Fruit fly (Drosophila melanogaster) whole organism, embryonic: ENCODE results near the gene Osi12.

Experiments used
- Atf3 ChIP-seq: fragments of 200-800 bp; sonication (Bioruptor generic); optimal IDR thresholded peaks from 3 replicates; lab custom pipeline; 2016; ENCODE audit warnings: missing biosample characterization, missing genetic modification characterization
- B-H2 ChIP-seq: fragments of 200-800 bp; sonication (Bioruptor generic); optimal IDR thresholded peaks from 2 replicates; lab custom pipeline; 2018; ENCODE audit warnings: missing biosample characterization, mild to moderate bottlenecking, missing genetic modification characterization
- CG10209 ChIP-seq: fragments of 200-800 bp; sonication (Bioruptor generic); optimal IDR thresholded peaks from 3 replicates; lab custom pipeline; 2017; ENCODE audit warnings: missing biosample characterization, mild to moderate bottlenecking, missing genetic modification characterization, missing genetic modification reagents
- CG10274 ChIP-seq: fragments of 200-800 bp; sonication (Bioruptor generic); optimal IDR thresholded peaks from 3 replicates; lab custom pipeline; 2017; ENCODE audit warnings: missing biosample characterization, mild to moderate bottlenecking, missing genetic modification characterization
- CG10543 ChIP-seq: fragments of 200-800 bp; sonication (Bioruptor generic); optimal IDR thresholded peaks from 3 replicates; lab custom pipeline; 2017; ENCODE audit warnings: missing biosample characterization, mild to moderate bottlenecking, missing genetic modification characterization, moderate library complexity
- CG11696 ChIP-seq: fragments of 200-800 bp; sonication (Bioruptor generic); IDR thresholded peaks from 2 replicates; pipeline ENCODE4 v1.3.6; 2022; ENCODE audit warnings: missing biosample characterization, missing genetic modification characterization
- CG1603 ChIP-seq: fragments of 200-800 bp; sonication (Bioruptor generic); optimal IDR thresholded peaks from 2 replicates; lab custom pipeline; 2019; ENCODE audit warnings: missing biosample characterization, mild to moderate bottlenecking, missing genetic modification characterization, moderate library complexity
- CG16813 ChIP-seq: fragments of 200-800 bp; sonication (Bioruptor generic); IDR thresholded peaks from 3 replicates; pipeline ENCODE4 v1.3.6; 2022; ENCODE audit warnings: missing biosample characterization, missing genetic modification characterization; ENCODE audit not compliant: partially characterized antibody
- CG16815 ChIP-seq: fragments of 200-800 bp; sonication (Bioruptor generic); optimal IDR thresholded peaks from 3 replicates; lab custom pipeline; 2017; ENCODE audit warnings: missing biosample characterization, mild to moderate bottlenecking, missing genetic modification characterization
- CG18011 ChIP-seq: fragments of 200-800 bp; sonication (Bioruptor generic); optimal IDR thresholded peaks from 2 replicates; lab custom pipeline; 2017; ENCODE audit warnings: missing biosample characterization, missing genetic modification characterization, mild to moderate bottlenecking, moderate library complexity, missing genotype
- CG18262 ChIP-seq: fragments of 200-800 bp; optimal IDR thresholded peaks from 3 replicates; lab custom pipeline; 2019; ENCODE audit warnings: missing biosample characterization, mild to moderate bottlenecking, missing genetic modification characterization, moderate library complexity
- CG18476 ChIP-seq: fragments of 200-800 bp; sonication (Bioruptor generic); optimal IDR thresholded peaks from 2 replicates; lab custom pipeline; 2016; ENCODE audit warnings: missing biosample characterization, mild to moderate bottlenecking, missing genetic modification characterization
- CG18599 ChIP-seq: fragments of 200-800 bp; sonication (Bioruptor generic); optimal IDR thresholded peaks from 3 replicates; lab custom pipeline; 2017; ENCODE audit warnings: missing biosample characterization, missing genetic modification characterization, mild to moderate bottlenecking, moderate library complexity, missing genetic modification reagents
- CG31441 ChIP-seq: fragments of 200-800 bp; sonication (Bioruptor generic); IDR thresholded peaks from 2 replicates; pipeline ENCODE4 v1.3.6; 2022; ENCODE audit warnings: missing biosample characterization, missing genetic modification characterization
- CG34422 ChIP-seq: fragments of 200-800 bp; sonication (Bioruptor generic); IDR thresholded peaks from 3 replicates; pipeline ENCODE4 v1.3.6; 2022; ENCODE audit warnings: missing biosample characterization, missing genetic modification characterization
- CG3847 ChIP-seq: fragments of 200-800 bp; sonication (Bioruptor generic); IDR thresholded peaks from 2 replicates; pipeline ENCODE4 v1.3.6; 2022; ENCODE audit warnings: missing biosample characterization, missing genetic modification characterization
- CG4282 ChIP-seq: fragments of 200-800 bp; sonication (Bioruptor generic); optimal IDR thresholded peaks from 2 replicates; lab custom pipeline; 2016; ENCODE audit warnings: missing biosample characterization, missing genetic modification characterization
- CG4854 ChIP-seq: fragments of 200-800 bp; sonication (Bioruptor generic); optimal IDR thresholded peaks from 2 replicates; lab custom pipeline; 2016; ENCODE audit warnings: missing biosample characterization, missing genetic modification characterization, inconsistent platforms
- CG5245 ChIP-seq: fragments of 200-800 bp; sonication (Bioruptor generic); optimal IDR thresholded peaks from 3 replicates; lab custom pipeline; 2016; ENCODE audit warnings: missing biosample characterization, missing genetic modification characterization
- CG7987 ChIP-seq: fragments of 200-800 bp; sonication (Bioruptor generic); optimal IDR thresholded peaks from 2 replicates; lab custom pipeline; 2018; ENCODE audit warnings: missing biosample characterization, mild to moderate bottlenecking, missing genetic modification characterization, moderate library complexity
- CG8359 ChIP-seq: fragments of 200-800 bp; sonication (Bioruptor generic); optimal IDR thresholded peaks from 2 replicates; lab custom pipeline; 2017; ENCODE audit warnings: missing biosample characterization, mild to moderate bottlenecking, missing genetic modification characterization, borderline replicate concordance
- CG8388 ChIP-seq: fragments of 200-800 bp; sonication (Bioruptor generic); optimal IDR thresholded peaks from 2 replicates; lab custom pipeline; 2019; ENCODE audit warnings: missing biosample characterization, mild to moderate bottlenecking, missing genetic modification characterization, moderate library complexity
- CG9817 ChIP-seq: fragments of 200-800 bp; sonication (Bioruptor generic); optimal IDR thresholded peaks from 2 replicates; lab custom pipeline; 2018; ENCODE audit warnings: missing biosample characterization, mild to moderate bottlenecking, missing genetic modification characterization, moderate library complexity
- Camta ChIP-seq: fragments of 200-800 bp; sonication (Bioruptor generic); optimal IDR thresholded peaks from 2 replicates; lab custom pipeline; 2016; ENCODE audit warnings: missing biosample characterization, missing genetic modification characterization
- Hand ChIP-seq: fragments of 200-800 bp; sonication (Bioruptor generic); optimal IDR thresholded peaks from 2 replicates; lab custom pipeline; 2017; ENCODE audit warnings: mild to moderate bottlenecking, missing biosample characterization, missing genetic modification reagents, missing genetic modification characterization
- Lpt ChIP-seq: fragments of >200 bp; optimal IDR thresholded peaks from 2 replicates; lab custom pipeline; 2018; ENCODE audit warnings: missing biosample characterization, missing genetic modification characterization
- amos ChIP-seq: fragments of 200-800 bp; sonication (Bioruptor generic); IDR thresholded peaks from 2 replicates; pipeline ENCODE4 v1.3.6; 2022; ENCODE audit warnings: missing biosample characterization, missing genetic modification characterization; ENCODE audit not compliant: partially characterized antibody
- cato ChIP-seq: fragments of 200-800 bp; sonication (Bioruptor generic); optimal IDR thresholded peaks from 2 replicates; lab custom pipeline; 2016; ENCODE audit warnings: missing biosample characterization, missing genetic modification characterization, borderline replicate concordance
- chif ChIP-seq, 2 experiments: fragments of 200-800 bp; sonication (Bioruptor generic); optimal IDR thresholded peaks; 3 replicates each; lab custom pipeline; 2016; ENCODE audit warnings: missing biosample characterization in 2 of 2, missing genetic modification characterization in 2 of 2
- ci ChIP-seq: fragments of 200-800 bp; sonication (Bioruptor generic); IDR thresholded peaks from 3 replicates; pipeline ENCODE4 v1.3.6; 2022; ENCODE audit warnings: missing biosample characterization, missing genetic modification characterization
- cwo ChIP-seq: fragments of 200-800 bp; sonication (Bioruptor generic); optimal IDR thresholded peaks from 3 replicates; lab custom pipeline; 2017; ENCODE audit warnings: missing biosample characterization, missing genetic modification characterization, mild to moderate bottlenecking, moderate library complexity, missing genetic modification reagents
- dmrt11E ChIP-seq: fragments of 200-800 bp; sonication (Bioruptor generic); optimal IDR thresholded peaks from 3 replicates; lab custom pipeline; 2018; ENCODE audit warnings: missing biosample characterization, mild to moderate bottlenecking, missing genetic modification characterization, moderate library complexity
- dpn ChIP-seq, 2 experiments: fragments of 200-800 bp; sonication (Bioruptor generic); optimal IDR thresholded peaks; 3 replicates each; lab custom pipeline; 2016; ENCODE audit warnings: missing biosample characterization in 2 of 2, missing genetic modification characterization in 2 of 2
- emc ChIP-seq: fragments of 200-800 bp; sonication (Bioruptor generic); optimal IDR thresholded peaks from 2 replicates; lab custom pipeline; 2016; ENCODE audit warnings: missing biosample characterization, missing genetic modification characterization
- ewg ChIP-seq: fragments of 200-800 bp; sonication (Bioruptor generic); optimal IDR thresholded peaks from 3 replicates; lab custom pipeline; 2017; ENCODE audit warnings: mild to moderate bottlenecking, missing biosample characterization, missing genetic modification reagents, missing genetic modification characterization
- jumu ChIP-seq: fragments of 200-800 bp; sonication (Bioruptor generic); optimal IDR thresholded peaks from 3 replicates; lab custom pipeline; 2016; ENCODE audit warnings: missing biosample characterization, missing genetic modification characterization
- kah ChIP-seq: fragments of 200-800 bp; sonication (Bioruptor generic); optimal IDR thresholded peaks from 2 replicates; lab custom pipeline; 2018; ENCODE audit warnings: missing biosample characterization, mild to moderate bottlenecking, missing genetic modification characterization
- klu ChIP-seq: fragments of 200-800 bp; sonication (Bioruptor generic); IDR thresholded peaks from 2 replicates; pipeline ENCODE4 v1.3.6; 2022; ENCODE audit warnings: missing biosample characterization, missing genetic modification characterization
- pan ChIP-seq, 4 experiments: fragments of >200 bp in 3 of 4; fragments of 200-800 bp in 1 of 4; sonication (Bioruptor generic) in 1 of 4; optimal IDR thresholded peaks in 3 of 4; IDR thresholded peaks in 1 of 4; 2 replicates each; pipeline versions ENCODE4 v1.3.6 to Lab custom; 2017 to 2022; ENCODE audit warnings: missing biosample characterization in 2 of 4, missing genetic modification characterization in 2 of 4, mixed read lengths in 1 of 4
- schlank ChIP-seq: fragments of 200-800 bp; sonication (Bioruptor generic); optimal IDR thresholded peaks from 2 replicates; lab custom pipeline; 2018; ENCODE audit warnings: missing biosample characterization, mild to moderate bottlenecking, missing genetic modification characterization
- ssp ChIP-seq: fragments of 200-800 bp; sonication (Bioruptor generic); IDR thresholded peaks from 2 replicates; pipeline ENCODE4 v1.3.6; 2022; ENCODE audit warnings: missing biosample characterization, missing genetic modification characterization
- usp ChIP-seq: fragments of >200 bp; optimal IDR thresholded peaks from 2 replicates; lab custom pipeline; 2017; ENCODE audit warnings: missing biosample characterization, missing genetic modification characterization
- zen2 ChIP-seq: fragments of 200-800 bp; sonication (Bioruptor generic); IDR thresholded peaks from 3 replicates; pipeline ENCODE4 v1.3.6; 2022; ENCODE audit warnings: missing biosample characterization, missing genetic modification characterization; ENCODE audit not compliant: partially characterized antibody

The Osi12 gene

DNA sequence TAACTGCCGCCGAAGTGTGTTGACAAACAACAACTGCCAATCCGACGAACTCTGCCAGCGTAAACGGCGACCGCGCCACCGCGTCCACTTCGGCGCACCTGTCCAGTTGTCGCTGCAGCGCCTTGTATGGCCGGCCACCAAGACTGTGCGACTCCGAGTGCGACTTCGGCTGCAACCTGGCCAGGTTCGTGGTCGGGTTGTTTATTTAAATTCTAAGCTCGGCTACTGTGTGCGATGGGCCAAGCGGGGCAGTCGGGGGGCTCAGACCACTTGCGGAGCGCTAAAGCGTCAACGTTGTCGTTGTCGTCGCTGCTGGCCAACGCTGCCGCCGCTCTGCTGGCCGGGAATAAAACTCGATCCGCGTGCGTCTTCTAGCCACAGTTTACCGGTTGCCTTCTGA, 18.5 kb upstream of the Osi12 start, which contains the start of gene Osi9 (continued):
- TF ChIP-seq amos (GFP tag; lab: Robert Waterston, UW) = no peak
- TF ChIP-seq Lpt (GFP tag; lab: Kevin White, UChicago) = no peak
- no peak for TF ChIP-seq CG9817 (tag; lab: Kevin White, UChicago)
- TF ChIP-seq CG34422 = no peak
- TF ChIP-seq CG18599 (GFP tag; lab: Kevin White, UChicago) = no peak
- no peak for TF ChIP-seq CG10274
- no peak for TF ChIP-seq CG10543 (GFP tag; lab: Kevin White, UChicago)
- no peak for TF ChIP-seq Hand (GFP tag; lab: Kevin White, UChicago)
- no peak for TF ChIP-seq schlank (tag; lab: Kevin White, UChicago)
- no peak for TF ChIP-seq zen2 (GFP tag; lab: Robert Waterston, UW)
- TF ChIP-seq kah (GFP tag; lab: Kevin White, UChicago) = no peak
- TF ChIP-seq ci = 0 out of 3 replicates have a peak, but pooled peaks have one; percentile 13
- no peak for TF ChIP-seq CG16815
- TF ChIP-seq jumu (GFP tag; lab: Kevin White, UChicago) = no peak
- TF ChIP-seq CG1603 (tag; lab: Kevin White, UChicago) = no peak
- TF ChIP-seq CG8388 (GFP tag; lab: Kevin White, UChicago) = no peak
- no peak for TF ChIP-seq CG16813 (GFP tag; lab: Robert Waterston, UW)
- no peak for TF ChIP-seq ssp (GFP tag; lab: Robert Waterston, UW)
- no peak for TF ChIP-seq CG10209 (GFP tag; lab: Kevin White, UChicago)
- no peak for TF ChIP-seq usp (GFP tag; lab: Kevin White, UChicago)
- TF ChIP-seq CG18011 (GFP tag; lab: Kevin White, UChicago) = no peak
- TF ChIP-seq cwo (GFP tag; lab: Kevin White, UChicago) = no peak
- no peak for TF ChIP-seq CG18262 (tag; lab: Kevin White, UChicago)
- no peak for TF ChIP-seq ewg (GFP tag; lab: Kevin White, UChicago)
- TF ChIP-seq CG11696 (GFP tag; lab: Robert Waterston, UW) = no peak
- TF ChIP-seq dmrt11E (tag; lab: Kevin White, UChicago) = no peak

DNA sequence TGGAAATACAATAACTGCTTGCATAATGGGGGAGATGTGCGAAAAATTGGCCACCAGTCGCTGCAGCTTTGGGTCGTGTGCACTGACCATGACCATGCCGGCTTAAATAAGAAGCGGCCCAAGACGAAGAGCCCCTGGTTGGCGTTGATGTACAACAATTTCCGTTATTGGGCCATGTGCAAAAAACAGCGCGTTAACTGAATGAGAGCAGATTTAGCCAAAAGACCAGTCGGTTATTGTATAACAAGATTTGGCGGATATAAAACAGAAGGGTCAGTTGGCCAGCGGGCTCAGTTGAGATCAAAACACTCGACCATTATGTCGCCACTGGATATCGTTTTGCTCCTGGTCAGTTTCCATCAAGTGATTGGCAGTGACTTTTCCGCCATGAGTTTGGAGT, 14.7 kb upstream of the Osi12 start, which contains the start of gene Osi10a:
TSS of gene Osi10a (plus strand) at position 301 of the 400 bp plus-strand sequence.
- TF ChIP-seq CG3847 (GFP tag; lab: Robert Waterston, UW) = no peak
- TF ChIP-seq CG31441 (GFP tag; lab: Robert Waterston, UW) = no peak
- TF ChIP-seq emc (GFP tag; lab: Kevin White, UChicago) = no peak
- no peak for TF ChIP-seq chif (GFP tag; optimal IDR thresholded peaks at IDR 0.05; lab: Kevin White, UChicago)
- no peak for TF ChIP-seq CG7987
- no peak for TF ChIP-seq CG8359 (GFP tag; lab: Kevin White, UChicago)
- TF ChIP-seq Camta (GFP tag; lab: Kevin White, UChicago) = no peak
- TF ChIP-seq usp (GFP tag; lab: Kevin White, UChicago) = no peak
- TF ChIP-seq CG18476 (GFP tag; lab: Kevin White, UChicago) = no peak
- TF ChIP-seq Atf3 (GFP tag; lab: Kevin White, UChicago) = no peak
- no peak for TF ChIP-seq dpn (GFP tag; optimal IDR thresholded peaks at IDR 0.05; lab: Kevin White, UChicago)
- TF ChIP-seq CG4854 = no peak
- no peak for TF ChIP-seq cato (GFP tag; lab: Kevin White, UChicago)
- TF ChIP-seq CG4282 (GFP tag; lab: Kevin White, UChicago) = no peak
- no peak for TF ChIP-seq CG5245
- TF ChIP-seq B-H2 (GFP tag; lab: Kevin White, UChicago) = no peak
- TF ChIP-seq CG10209 (GFP tag; lab: Kevin White, UChicago) = no peak
- no peak for TF ChIP-seq klu (GFP tag; lab: Robert Waterston, UW)
- no peak for TF ChIP-seq pan (optimal IDR thresholded peaks at IDR 0.05; lab: Kevin White, UChicago)
- TF ChIP-seq pan (GFP tag; optimal IDR thresholded peaks at IDR 0.05 in 1 of 2, IDR thresholded peaks at IDR 0.05 in 1 of 2) = no peak
- TF ChIP-seq, all 482 proteins: peak for 0
